Fruit fly (Drosophila melanogaster) whole organism, embryonic: Measurements from ENCODE around the gene plx.

Experiments
- CG10321 ChIP-seq: fragments of 200-800 bp; sonication (Bioruptor generic); IDR thresholded peaks from 2 replicates; pipeline ENCODE4 v1.3.6; 2022; ENCODE audit warnings: missing biosample characterization, missing genetic modification characterization
- CG10959 ChIP-seq: fragments of 200-800 bp; sonication (Bioruptor generic); IDR thresholded peaks from 2 replicates; pipeline ENCODE4 v1.3.6; 2022; ENCODE audit warnings: missing biosample characterization, missing genetic modification characterization
- CG13624 ChIP-seq: fragments of 200-800 bp; sonication (Bioruptor generic); optimal IDR thresholded peaks from 2 replicates; lab custom pipeline; 2016; ENCODE audit warnings: missing biosample characterization, missing genetic modification characterization
- CG15011 ChIP-seq: fragments of 200-800 bp; sonication (Bioruptor generic); optimal IDR thresholded peaks from 3 replicates; lab custom pipeline; 2018; ENCODE audit warnings: missing biosample characterization, mild to moderate bottlenecking, missing genetic modification characterization
- CG17612 ChIP-seq: fragments of 200-800 bp; sonication (Bioruptor generic); IDR thresholded peaks from 2 replicates; pipeline ENCODE4 v1.3.6; 2022; ENCODE audit warnings: missing biosample characterization, missing genetic modification characterization
- CG3065 ChIP-seq: fragments of 200-800 bp; sonication (Bioruptor generic); optimal IDR thresholded peaks from 2 replicates; lab custom pipeline; 2016; ENCODE audit warnings: missing biosample characterization, missing genetic modification characterization
- CG3163 ChIP-seq: fragments of 200-800 bp; sonication (Bioruptor generic); optimal IDR thresholded peaks from 3 replicates; lab custom pipeline; 2016; ENCODE audit warnings: missing biosample characterization, missing genetic modification characterization
- CG7556 ChIP-seq: fragments of 200-800 bp; sonication (Bioruptor generic); optimal IDR thresholded peaks from 2 replicates; lab custom pipeline; 2017; ENCODE audit warnings: missing biosample characterization, mild to moderate bottlenecking, missing genetic modification characterization
- CG9797 ChIP-seq: fragments of 200-800 bp; sonication (Bioruptor generic); optimal IDR thresholded peaks from 3 replicates; lab custom pipeline; 2018; ENCODE audit warnings: missing biosample characterization, mild to moderate bottlenecking, missing genetic modification characterization
- CoRest ChIP-seq: fragments of 200-800 bp; sonication (Bioruptor generic); optimal IDR thresholded peaks from 3 replicates; lab custom pipeline; 2018; ENCODE audit warnings: missing biosample characterization, mild to moderate bottlenecking, missing genetic modification characterization, moderate library complexity
- CrebB ChIP-seq: fragments of 200-800 bp; sonication (Bioruptor generic); optimal IDR thresholded peaks from 3 replicates; lab custom pipeline; 2018; ENCODE audit warnings: missing biosample characterization, mild to moderate bottlenecking, missing genetic modification characterization
- Deaf1 ChIP-seq: fragments of 200-800 bp; optimal IDR thresholded peaks from 3 replicates; lab custom pipeline; 2019; ENCODE audit warnings: missing biosample characterization, mild to moderate bottlenecking, missing genetic modification characterization, moderate library complexity
- Max ChIP-seq: fragments of 200-800 bp; sonication (Bioruptor generic); optimal IDR thresholded peaks from 2 replicates; lab custom pipeline; 2016; ENCODE audit warnings: missing biosample characterization, mild to moderate bottlenecking, missing genetic modification characterization
- NK7.1 ChIP-seq: fragments of 200-800 bp; sonication (Bioruptor generic); optimal IDR thresholded peaks from 3 replicates; lab custom pipeline; 2016; ENCODE audit warnings: missing biosample characterization, missing genetic modification characterization
- Nf-YB ChIP-seq: fragments of 200-800 bp; sonication (Bioruptor generic); optimal IDR thresholded peaks from 3 replicates; lab custom pipeline; 2019; ENCODE audit warnings: missing biosample characterization, mild to moderate bottlenecking, missing genetic modification characterization, moderate library complexity
- PHDP ChIP-seq: fragments of 200-800 bp; sonication (Bioruptor generic); optimal IDR thresholded peaks from 3 replicates; lab custom pipeline; 2018; ENCODE audit warnings: missing biosample characterization, mild to moderate bottlenecking, missing genetic modification characterization, moderate library complexity
- Poxn ChIP-seq: fragments of 200-800 bp; sonication (Bioruptor generic); IDR thresholded peaks from 2 replicates; pipeline ENCODE4 v1.3.6; 2022; ENCODE audit warnings: missing biosample characterization, missing genetic modification characterization
- Rfx ChIP-seq: fragments of 200-800 bp; sonication (Bioruptor generic); IDR thresholded peaks from 2 replicates; pipeline ENCODE4 v1.3.6; 2022; ENCODE audit warnings: missing biosample characterization, missing genetic modification characterization
- Trl ChIP-seq, 3 experiments: fragments of >200 bp in 2 of 3; fragments of 200-800 bp in 1 of 3; sonication (Bioruptor generic) in 1 of 3; optimal IDR thresholded peaks; 2 replicates in 1 of 3; 3 replicates in 2 of 3; lab custom pipeline; 2016 to 2017; ENCODE audit warnings: missing biosample characterization in 1 of 3, missing genetic modification characterization in 1 of 3
- Usf ChIP-seq: fragments of 200-800 bp; sonication (Bioruptor generic); optimal IDR thresholded peaks from 2 replicates; lab custom pipeline; 2017; ENCODE audit warnings: missing genotype, missing biosample characterization, missing genetic modification characterization
- al ChIP-seq: fragments of 200-800 bp; sonication (Bioruptor generic); IDR thresholded peaks from 2 replicates; pipeline ENCODE4 v1.3.6; 2022; ENCODE audit warnings: missing biosample characterization, missing genetic modification characterization
- ara ChIP-seq: fragments of 200-800 bp; sonication (Bioruptor generic); IDR thresholded peaks from 2 replicates; pipeline ENCODE4 v1.3.6; 2022; ENCODE audit warnings: missing biosample characterization, missing genetic modification characterization
- bcd ChIP-seq: fragments of 200-800 bp; sonication (Bioruptor generic); optimal IDR thresholded peaks from 2 replicates; lab custom pipeline; 2017; ENCODE audit warnings: missing biosample characterization, mild to moderate bottlenecking, missing genetic modification characterization
- bowl ChIP-seq: fragments of 200-800 bp; sonication (Bioruptor generic); IDR thresholded peaks from 2 replicates; pipeline ENCODE4 v1.3.6; 2022; ENCODE audit warnings: missing biosample characterization, missing genetic modification characterization
- crc ChIP-seq: fragments of 200-800 bp; sonication (Bioruptor generic); optimal IDR thresholded peaks from 2 replicates; lab custom pipeline; 2016; ENCODE audit warnings: missing biosample characterization, missing genetic modification characterization
- crol ChIP-seq: fragments of 200-800 bp; sonication (Bioruptor generic); IDR thresholded peaks from 2 replicates; pipeline ENCODE4 v1.3.6; 2022; ENCODE audit warnings: missing biosample characterization, missing genetic modification characterization
- dimm ChIP-seq: fragments of 200-800 bp; sonication (Bioruptor generic); IDR thresholded peaks from 2 replicates; pipeline ENCODE4 v1.3.6; 2022; ENCODE audit warnings: missing biosample characterization, missing genetic modification characterization
- fu2 ChIP-seq: fragments of 200-800 bp; sonication (Bioruptor generic); optimal IDR thresholded peaks from 2 replicates; lab custom pipeline; 2016; ENCODE audit warnings: missing biosample characterization, missing genetic modification characterization
- gcm ChIP-seq: fragments of 200-800 bp; sonication (Bioruptor generic); optimal IDR thresholded peaks from 2 replicates; lab custom pipeline; 2019; ENCODE audit warnings: missing biosample characterization, mild to moderate bottlenecking, missing genetic modification characterization, moderate library complexity
- gcm2 ChIP-seq: fragments of 200-800 bp; sonication (Bioruptor generic); optimal IDR thresholded peaks from 2 replicates; lab custom pipeline; 2016; ENCODE audit warnings: missing biosample characterization, missing genetic modification characterization
- hkb ChIP-seq, 2 experiments: fragments of 200-800 bp in 1 of 2; fragments of >200 bp in 1 of 2; sonication (Bioruptor generic) in 1 of 2; IDR thresholded peaks in 1 of 2; optimal IDR thresholded peaks in 1 of 2; 2 replicates each; pipeline versions ENCODE4 v1.3.6 to Lab custom; 2017 to 2022; ENCODE audit warnings: missing biosample characterization in 1 of 2, missing genetic modification characterization in 1 of 2
- ken ChIP-seq: fragments of 200-800 bp; sonication (Bioruptor generic); IDR thresholded peaks from 3 replicates; pipeline ENCODE4 v1.3.6; 2022; ENCODE audit warnings: missing biosample characterization, missing genetic modification characterization
- klu ChIP-seq: fragments of 200-800 bp; sonication (Bioruptor generic); IDR thresholded peaks from 2 replicates; pipeline ENCODE4 v1.3.6; 2022; ENCODE audit warnings: missing biosample characterization, missing genetic modification characterization
- maf-S ChIP-seq: fragments of 200-800 bp; sonication (Bioruptor generic); optimal IDR thresholded peaks from 2 replicates; lab custom pipeline; 2016; ENCODE audit warnings: missing biosample characterization, missing genetic modification characterization
- nerfin-1 ChIP-seq: fragments of 200-800 bp; sonication (Bioruptor generic); optimal IDR thresholded peaks from 3 replicates; lab custom pipeline; 2019; ENCODE audit warnings: missing biosample characterization, mild to moderate bottlenecking, missing genetic modification characterization, moderate library complexity
- prd ChIP-seq, 3 experiments: fragments of >200 bp in 2 of 3; fragments of 200-800 bp in 1 of 3; sonication (Bioruptor generic) in 1 of 3; optimal IDR thresholded peaks in 2 of 3; IDR thresholded peaks in 1 of 3; 2 replicates in 2 of 3; 3 replicates in 1 of 3; pipeline versions ENCODE4 v1.3.6 to Lab custom; 2017 to 2022; ENCODE audit warnings: missing biosample characterization in 1 of 3, missing genetic modification characterization in 1 of 3
- pum ChIP-seq: fragments of 200-800 bp; sonication (Bioruptor generic); optimal IDR thresholded peaks from 2 replicates; lab custom pipeline; 2016; ENCODE audit warnings: missing biosample characterization, missing genetic modification characterization
- row ChIP-seq: fragments of 200-800 bp; sonication (Bioruptor generic); IDR thresholded peaks from 3 replicates; pipeline ENCODE4 v1.3.6; 2022; ENCODE audit warnings: missing biosample characterization, missing genetic modification characterization
- sc ChIP-seq, 3 experiments: fragments of >200 bp in 2 of 3; fragments of 200-800 bp in 1 of 3; sonication (Bioruptor generic) in 1 of 3; optimal IDR thresholded peaks; 2 replicates in 2 of 3; 3 replicates in 1 of 3; lab custom pipeline; 2017; ENCODE audit warnings: mild to moderate bottlenecking in 1 of 3, missing biosample characterization in 1 of 3, missing genetic modification characterization in 1 of 3, missing genetic modification reagents in 1 of 3
- sens ChIP-seq: fragments of 200-800 bp; sonication (Bioruptor generic); peaks from one replicate; lab custom pipeline; 2016; ENCODE audit warnings: missing biosample characterization, missing genetic modification characterization
- sens-2 ChIP-seq: fragments of 200-800 bp; sonication (Bioruptor generic); IDR thresholded peaks from 2 replicates; pipeline ENCODE4 v1.3.6; 2022; ENCODE audit warnings: missing biosample characterization, missing genetic modification characterization
- seq ChIP-seq: fragments of 200-800 bp; sonication (Bioruptor generic); IDR thresholded peaks from 2 replicates; pipeline ENCODE4 v1.3.6; 2022; ENCODE audit warnings: missing biosample characterization, missing genetic modification characterization
- sim ChIP-seq: fragments of 200-800 bp; sonication (Bioruptor generic); IDR thresholded peaks from 2 replicates; pipeline ENCODE4 v1.3.6; 2022; ENCODE audit warnings: missing biosample characterization, missing genetic modification characterization
- so ChIP-seq: fragments of 200-800 bp; sonication (Bioruptor generic); IDR thresholded peaks from 3 replicates; pipeline ENCODE4 v1.3.6; 2022; ENCODE audit warnings: missing biosample characterization, missing genetic modification characterization
- sob ChIP-seq: fragments of 200-800 bp; sonication (Bioruptor generic); IDR thresholded peaks from 2 replicates; pipeline ENCODE4 v1.3.6; 2022; ENCODE audit warnings: missing biosample characterization, missing genetic modification characterization
- sug ChIP-seq: fragments of 200-800 bp; optimal IDR thresholded peaks from 2 replicates; lab custom pipeline; 2019; ENCODE audit warnings: missing biosample characterization, mild to moderate bottlenecking, missing genetic modification characterization, moderate library complexity
- twi ChIP-seq: fragments of 200-800 bp; optimal IDR thresholded peaks from 2 replicates; lab custom pipeline; 2019; ENCODE audit warnings: missing biosample characterization, mild to moderate bottlenecking, missing genetic modification characterization, moderate library complexity
- unpg ChIP-seq: fragments of 200-800 bp; sonication (Bioruptor generic); optimal IDR thresholded peaks from 3 replicates; lab custom pipeline; 2018; ENCODE audit warnings: missing biosample characterization, mild to moderate bottlenecking, missing genetic modification characterization, moderate library complexity
- z ChIP-seq: fragments of 200-800 bp; sonication (Bioruptor generic); IDR thresholded peaks from 3 replicates; pipeline ENCODE4 v1.3.6; 2022; ENCODE audit warnings: missing biosample characterization, missing genetic modification characterization

plx gene

dm6 chr3R:5671795-5672657 is 13.6 kb upstream of the plx start (continued):
- TF ChIP-seq dimm (GFP tag; lab: Robert Waterston, UW) (no peak), ara (no peak), prd (optimal IDR thresholded peaks at IDR 0.05; lab: Kevin White, UChicago) (no peak), prd (GFP tag; IDR thresholded peaks at IDR 0.05; lab: Robert Waterston, UW) (no peak), crc (no peak), Poxn (GFP tag; lab: Robert Waterston, UW) (no peak), sob (no peak), Usf (no peak), bcd (no peak), Trl (optimal IDR thresholded peaks at IDR 0.05; lab: Kevin White, UChicago) (peak; percentile 88 to 89), Trl (GFP tag; optimal IDR thresholded peaks at IDR 0.05; lab: Kevin White, UChicago) (no peak), CG3163 (GFP tag; lab: Kevin White, UChicago) (no peak), unpg (GFP tag; lab: Kevin White, UChicago) (no peak), pum (GFP tag; lab: Kevin White, UChicago) (no peak), CG10321 (GFP tag; lab: Robert Waterston, UW) (no peak), CG17612 (no peak), crol (GFP tag; lab: Robert Waterston, UW) (no peak), CG7556 (GFP tag; lab: Kevin White, UChicago) (no peak), NK7.1 (GFP tag; lab: Kevin White, UChicago) (no peak), CrebB (tag; lab: Kevin White, UChicago) (no peak), CG13624 (no peak), Deaf1 (no peak), CG15011 (no peak), nerfin-1 (tag; lab: Kevin White, UChicago) (peak; percentile 5), so (GFP tag; lab: Robert Waterston, UW) (no peak), Nf-YB (GFP tag; lab: Kevin White, UChicago) (no peak), klu (GFP tag; lab: Robert Waterston, UW) (no peak), seq (GFP tag; lab: Robert Waterston, UW) (no peak), PHDP (tag; lab: Kevin White, UChicago) (no peak), CG3065 (GFP tag; lab: Kevin White, UChicago) (no peak), Rfx (GFP tag; lab: Robert Waterston, UW) (no peak), fu2 (GFP tag; lab: Kevin White, UChicago) (no peak), hkb (optimal IDR thresholded peaks at IDR 0.05; lab: Kevin White, UChicago) (no peak), hkb (GFP tag; IDR thresholded peaks at IDR 0.05; lab: Robert Waterston, UW) (no peak), CoRest (tag; lab: Kevin White, UChicago) (no peak), row (GFP tag; lab: Robert Waterston, UW) (peak; percentile 79), ken (GFP tag; lab: Robert Waterston, UW) (no peak), Max (no peak), maf-S (no peak), bowl (GFP tag; lab: Robert Waterston, UW) (no peak), CG9797 (GFP tag; lab: Kevin White, UChicago) (no peak), twi (tag; lab: Kevin White, UChicago) (peak; percentile 74), al (no peak), gcm2 (GFP tag; lab: Kevin White, UChicago) (peak; percentile 58), sens (no peak), CG10959 (GFP tag; lab: Robert Waterston, UW) (no peak), sim (GFP tag; lab: Robert Waterston, UW) (no peak), gcm (GFP tag; lab: Kevin White, UChicago) (no peak), z (GFP tag; lab: Robert Waterston, UW) (no peak), sc (optimal IDR thresholded peaks at IDR 0.05; lab: Kevin White, UChicago) (no peak), sc (GFP tag; optimal IDR thresholded peaks at IDR 0.05; lab: Kevin White, UChicago) (no peak), sens-2 (GFP tag; lab: Robert Waterston, UW) (0 out of 2 replicates have a peak, but pooled peaks have one; percentile 9), sug (peak; percentile 10)
